Worm (Caenorhabditis elegans): ENCODE data around the gene pssy-2.
A peak's percentile ranks its signal among the peaks of the same experiment; 100 is the strongest.

Gene pssy-2

ce11 chrIII:13435570-13435969 lies 36.0 kb upstream of the pssy-2 start, which contains the start of gene F45G2.8:
TSS of gene F45G2.8 (minus strand) at chrIII:13435670.
- no peak for TF ChIP-seq aly-1 (tag; optimal IDR thresholded peaks at IDR 0.05)
- no peak for TF ChIP-seq ceh-13 (GFP tag; optimal IDR thresholded peaks at IDR 0.05)
- no peak for TF ChIP-seq pes-1 (GFP tag; IDR thresholded peaks at IDR 0.05)
- TF ChIP-seq F13C5.2 (tag; optimal IDR thresholded peaks at IDR 0.05) = no peak
- TF ChIP-seq ets-7 (tag; optimal IDR thresholded peaks at IDR 0.05) = no peak
- no peak for TF ChIP-seq hmg-4 (GFP tag; optimal IDR thresholded peaks at IDR 0.05)
- no peak for TF ChIP-seq hmbx-1 (tag; optimal IDR thresholded peaks at IDR 0.05)
- no peak for TF ChIP-seq ama-1 (optimal IDR thresholded peaks at IDR 0.05)
- TF ChIP-seq ceh-36 (tag; optimal IDR thresholded peaks at IDR 0.05) = no peak
- TF ChIP-seq tbx-37 (GFP tag; conservative IDR thresholded peaks at IDR 0.05) = no peak
- no peak for TF ChIP-seq tbx-11 (GFP tag; IDR thresholded peaks at IDR 0.05)
- TF ChIP-seq hnd-1 (tag; optimal IDR thresholded peaks at IDR 0.05) = no peak
- TF ChIP-seq scrt-1 (GFP tag; IDR thresholded peaks at IDR 0.05) = no peak
- TF ChIP-seq tra-4 (tag; optimal IDR thresholded peaks at IDR 0.05) = no peak
- TF ChIP-seq B0310.2 (tag; optimal IDR thresholded peaks at IDR 0.05) = no peak

ce11 chrIII:13436843-13437242 lies 34.8 kb upstream of the pssy-2 start, which contains the start of gene F45G2.9:
TSS of gene F45G2.9 (minus strand) at chrIII:13436943.
- TF ChIP-seq hmbx-1 (tag; optimal IDR thresholded peaks at IDR 0.05) = no peak
- TF ChIP-seq ama-1 (optimal IDR thresholded peaks at IDR 0.05) = no peak
- TF ChIP-seq aly-1 (tag; optimal IDR thresholded peaks at IDR 0.05) = no peak
- TF ChIP-seq flt-1 (GFP tag; IDR thresholded peaks at IDR 0.05) = no peak
- no peak for TF ChIP-seq scrt-1 (GFP tag; IDR thresholded peaks at IDR 0.05)
- no peak for TF ChIP-seq F13C5.2 (tag; optimal IDR thresholded peaks at IDR 0.05)
- no peak for TF ChIP-seq sea-1 (GFP tag; conservative IDR thresholded peaks at IDR 0.05)
- TF ChIP-seq tbx-37 (GFP tag; conservative IDR thresholded peaks at IDR 0.05) = no peak
- no peak for TF ChIP-seq ets-7 (tag; optimal IDR thresholded peaks at IDR 0.05)
- TF ChIP-seq hmg-4 (GFP tag; optimal IDR thresholded peaks at IDR 0.05) = no peak
- no peak for TF ChIP-seq ceh-36 (tag; optimal IDR thresholded peaks at IDR 0.05)
- TF ChIP-seq ceh-13 (GFP tag; optimal IDR thresholded peaks at IDR 0.05) = no peak
- TF ChIP-seq tbx-11 (GFP tag; IDR thresholded peaks at IDR 0.05) = no peak
- TF ChIP-seq B0310.2 (tag; optimal IDR thresholded peaks at IDR 0.05) = no peak
- TF ChIP-seq pes-1 (GFP tag; IDR thresholded peaks at IDR 0.05) = no peak
- no peak for TF ChIP-seq tra-4 (tag; optimal IDR thresholded peaks at IDR 0.05)
- TF ChIP-seq hnd-1 (tag; optimal IDR thresholded peaks at IDR 0.05) = no peak

DNA sequence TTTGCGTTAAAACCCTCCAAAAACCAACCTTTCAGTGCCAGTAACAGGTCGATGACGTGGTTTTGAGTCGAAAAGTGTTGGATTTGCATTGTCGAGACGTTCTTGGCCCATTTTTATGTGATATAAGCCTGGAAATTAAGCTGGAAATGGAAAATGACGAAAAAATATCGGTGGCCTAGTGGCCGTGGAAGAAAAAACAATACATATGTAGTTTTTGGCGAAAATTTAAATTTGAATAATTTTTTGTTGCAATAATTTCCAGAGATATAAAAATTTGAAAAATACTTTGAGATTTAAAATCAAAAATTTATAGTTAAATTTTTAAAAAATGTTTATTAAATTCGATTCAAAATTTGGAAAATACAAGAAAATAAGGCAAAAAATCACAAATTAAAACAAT lies 32.2 kb upstream of the pssy-2 start, which contains the start of gene ciao-2B:
TSS of gene ciao-2B (minus strand) at position 130 of the 400 bp plus-strand sequence.
- TF ChIP-seq tbx-37 (GFP tag; conservative IDR thresholded peaks at IDR 0.05) = peak; percentile 35; the same call in 1 of the 2 replicates
- TF ChIP-seq hmbx-1 (tag; optimal IDR thresholded peaks at IDR 0.05) = no peak

- TF ChIP-seq tbx-11 (GFP tag; IDR thresholded peaks at IDR 0.05) = peak; percentile 25; the same call in 1 of the 2 replicates
- peak; percentile 39; the same call in 1 of the 2 replicates for TF ChIP-seq pes-1 (GFP tag; IDR thresholded peaks at IDR 0.05)
Measured at ce11 chrIII:13447439-13447838, 24.2 kb upstream of the pssy-2 start.

DNA sequence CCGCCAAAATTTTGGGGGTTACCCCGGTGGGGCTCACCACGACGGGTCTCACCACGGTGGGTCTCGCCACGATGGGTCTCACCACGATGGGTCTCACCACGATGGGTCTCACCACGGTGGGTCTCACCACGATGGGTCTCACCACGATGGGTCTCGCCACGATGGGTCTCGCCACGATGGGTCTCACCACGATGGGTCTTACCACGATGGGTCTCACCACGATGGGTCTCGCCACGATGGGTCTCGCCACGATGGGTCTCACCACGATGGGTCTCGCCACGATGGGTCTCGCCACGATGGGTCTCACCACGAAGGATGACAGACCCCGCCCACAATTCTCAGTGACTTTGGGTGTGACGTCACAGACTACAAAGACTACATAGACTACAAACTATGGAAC lies 23.4 kb upstream of the pssy-2 start:
- TF ChIP-seq tbx-37 (GFP tag; conservative IDR thresholded peaks at IDR 0.05) = 0 out of 2 replicates have a peak, but pooled peaks have one; percentile 32

DNA sequence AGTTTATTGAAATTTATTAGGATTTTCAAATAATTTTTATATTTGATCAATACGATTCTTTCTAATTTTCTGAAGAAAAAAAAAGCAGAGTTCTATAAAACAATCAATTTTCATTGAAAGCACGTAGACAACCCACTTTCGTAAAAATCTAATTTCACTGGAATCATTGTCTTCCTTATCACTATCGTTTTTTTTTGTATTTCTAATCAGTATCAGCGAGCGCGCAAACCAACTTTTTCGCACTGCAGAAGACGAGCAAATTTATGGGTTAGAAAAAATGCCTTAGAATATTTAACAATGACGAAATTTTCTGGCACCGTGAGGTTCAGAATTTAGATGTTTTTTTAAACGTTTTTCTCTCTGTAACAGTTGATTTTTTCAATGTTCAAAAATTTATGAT lies 18.8 kb upstream of the pssy-2 start:
- TF ChIP-seq pes-1 (GFP tag; IDR thresholded peaks at IDR 0.05) (no peak), hmg-4 (GFP tag; optimal IDR thresholded peaks at IDR 0.05) (no peak), tbx-37 (GFP tag; conservative IDR thresholded peaks at IDR 0.05) (no peak), F13C5.2 (tag; optimal IDR thresholded peaks at IDR 0.05) (no peak), tra-4 (tag; optimal IDR thresholded peaks at IDR 0.05) (no peak), hmbx-1 (tag; optimal IDR thresholded peaks at IDR 0.05) (no peak), hnd-1 (tag; optimal IDR thresholded peaks at IDR 0.05) (no peak), ceh-36 (tag; optimal IDR thresholded peaks at IDR 0.05) (no peak), aly-1 (tag; optimal IDR thresholded peaks at IDR 0.05) (no peak), ceh-13 (GFP tag; optimal IDR thresholded peaks at IDR 0.05) (no peak), ama-1 (optimal IDR thresholded peaks at IDR 0.05) (no peak), B0310.2 (tag; optimal IDR thresholded peaks at IDR 0.05) (no peak), scrt-1 (GFP tag; IDR thresholded peaks at IDR 0.05) (no peak), flt-1 (GFP tag; IDR thresholded peaks at IDR 0.05) (no peak), sea-1 (GFP tag; conservative IDR thresholded peaks at IDR 0.05) (no peak), ets-7 (tag; optimal IDR thresholded peaks at IDR 0.05) (no peak), tbx-11 (GFP tag; IDR thresholded peaks at IDR 0.05) (no peak)

DNA sequence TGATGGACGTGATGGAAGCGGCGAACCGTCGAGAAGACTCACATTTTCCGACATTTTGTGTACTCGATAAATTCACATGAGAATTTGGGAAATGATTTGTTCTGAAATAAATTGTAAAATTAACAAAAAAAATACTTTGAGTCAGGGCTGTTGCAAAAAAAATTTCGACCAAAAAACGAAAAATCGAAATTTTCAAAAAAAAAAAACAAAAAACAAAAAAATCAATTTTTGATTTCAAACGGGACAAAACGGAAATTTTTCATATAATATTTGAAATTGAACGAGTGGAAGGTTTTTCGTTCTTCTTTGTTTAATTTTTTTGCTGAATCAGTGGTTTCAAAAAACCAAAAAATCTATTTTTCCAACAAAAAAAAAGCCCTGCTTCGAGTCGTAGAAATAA lies 16.4 kb upstream of the pssy-2 start, which contains the start of gene cua-1:
TSS of gene cua-1 (minus strand) at position 101 of the 400 bp plus-strand sequence.
- no peak for TF ChIP-seq hmg-4 (GFP tag; optimal IDR thresholded peaks at IDR 0.05)
- no peak for TF ChIP-seq B0310.2 (tag; optimal IDR thresholded peaks at IDR 0.05)

DNA sequence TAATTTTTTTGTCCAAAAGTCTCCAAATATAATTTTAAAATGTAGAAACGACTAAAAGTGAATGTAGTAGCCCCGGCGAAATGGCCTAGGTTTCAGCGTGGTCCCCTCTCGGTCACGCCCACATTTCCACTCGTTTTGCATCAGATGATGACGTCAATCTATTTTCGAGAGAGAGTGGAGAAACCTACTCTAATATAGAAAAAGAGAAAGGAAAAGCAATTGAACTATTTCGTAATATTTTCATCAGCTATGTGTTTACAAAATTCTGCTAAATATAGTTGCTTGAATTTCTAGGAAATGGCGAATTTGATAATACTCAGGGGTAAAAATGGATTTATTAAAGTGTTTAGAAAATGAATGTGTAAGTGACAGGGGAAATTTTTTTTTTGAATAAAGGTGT lies 15.8 kb upstream of the pssy-2 start:
- TF ChIP-seq tbx-37 (GFP tag; conservative IDR thresholded peaks at IDR 0.05) (no peak), ets-7 (tag; optimal IDR thresholded peaks at IDR 0.05) (no peak), hmg-4 (GFP tag; optimal IDR thresholded peaks at IDR 0.05) (no peak), tbx-11 (GFP tag; IDR thresholded peaks at IDR 0.05) (no peak), flt-1 (GFP tag; IDR thresholded peaks at IDR 0.05) (no peak), hnd-1 (tag; optimal IDR thresholded peaks at IDR 0.05) (no peak)

ce11 chrIII:13457305-13457704 lies 14.3 kb upstream of the pssy-2 start:
- TF ChIP-seq ets-7 (tag; optimal IDR thresholded peaks at IDR 0.05) (no peak), hmg-4 (GFP tag; optimal IDR thresholded peaks at IDR 0.05) (no peak), ceh-36 (tag; optimal IDR thresholded peaks at IDR 0.05) (no peak), scrt-1 (GFP tag; IDR thresholded peaks at IDR 0.05) (no peak), aly-1 (tag; optimal IDR thresholded peaks at IDR 0.05) (no peak), tra-4 (tag; optimal IDR thresholded peaks at IDR 0.05) (no peak)

Measured in whole organism, early embryonic.